Worm (Caenorhabditis elegans) whole organism, L2 larva: ENCODE data around the gene smcl-1.

ENCODE experiments used
- C34F6.9 ChIP-seq: fragments of 150-350 bp; optimal IDR thresholded peaks from 2 replicates; lab custom pipeline; 2014; ENCODE audit warnings: missing biosample characterization, missing genetic modification characterization
- F13H6.1 ChIP-seq: sonication (generic microtip); optimal IDR thresholded peaks from 2 replicates; lab custom pipeline; 2016; ENCODE audit warnings: missing genetic modification characterization, missing compliant biosample characterization
- Y55F3AM.14 ChIP-seq: fragments of 200-800 bp; sonication (Bioruptor generic); optimal IDR thresholded peaks from 2 replicates; lab custom pipeline; 2018; ENCODE audit warnings: mild to moderate bottlenecking, missing genetic modification characterization, missing compliant biosample characterization
- aly-2 ChIP-seq: fragments of 150-350 bp; optimal IDR thresholded peaks from 2 replicates; lab custom pipeline; 2014; ENCODE audit warnings: missing biosample characterization, missing genetic modification characterization
- ama-1 ChIP-seq: fragments of 150-350 bp; optimal IDR thresholded peaks from 2 replicates; lab custom pipeline; 2018; ENCODE audit warnings: inconsistent platforms
- blmp-1 ChIP-seq: sonication (generic microtip); optimal IDR thresholded peaks from 2 replicates; lab custom pipeline; 2017; ENCODE audit warnings: missing genetic modification characterization, mild to moderate bottlenecking, missing compliant biosample characterization, antibody characterized with exemption, moderate library complexity; ENCODE audit not compliant: insufficient read depth
- ceh-82 ChIP-seq: fragments of 150-350 bp; optimal IDR thresholded peaks from 2 replicates; lab custom pipeline; 2014; ENCODE audit warnings: missing biosample characterization, missing genetic modification characterization
- crh-2 ChIP-seq: sonication (generic microtip); optimal IDR thresholded peaks from 2 replicates; lab custom pipeline; 2017; ENCODE audit warnings: missing biosample characterization, missing genetic modification characterization
- dmd-4 ChIP-seq: sonication (generic microtip); optimal IDR thresholded peaks from 2 replicates; lab custom pipeline; 2017; ENCODE audit warnings: missing biosample characterization, missing genetic modification characterization
- egl-27 ChIP-seq: sonication (generic microtip); optimal IDR thresholded peaks from 3 replicates; lab custom pipeline; 2017; ENCODE audit warnings: missing biosample characterization, missing genetic modification reagents, missing genetic modification characterization
- elt-1 ChIP-seq: fragments of 150-350 bp; optimal IDR thresholded peaks from 2 replicates; lab custom pipeline; 2014; ENCODE audit warnings: missing biosample characterization, missing genetic modification characterization
- elt-3 ChIP-seq: sonication (generic microtip); optimal IDR thresholded peaks from 2 replicates; lab custom pipeline; 2017; ENCODE audit warnings: missing biosample characterization, missing genetic modification characterization
- fos-1 ChIP-seq: fragments of 150-350 bp; optimal IDR thresholded peaks from 2 replicates; lab custom pipeline; 2014; ENCODE audit warnings: missing biosample characterization, missing genetic modification characterization
- lin-39 ChIP-seq: fragments of 150-350 bp; optimal IDR thresholded peaks from 2 replicates; lab custom pipeline; 2014; ENCODE audit warnings: missing biosample characterization, missing genetic modification reagents, missing genetic modification characterization
- lsy-2 ChIP-seq, 2 experiments: fragments of 150-350 bp in 1 of 2; sonication (generic microtip) in 1 of 2; optimal IDR thresholded peaks; 2 replicates each; lab custom pipeline; 2014 to 2017; ENCODE audit warnings: missing biosample characterization in 2 of 2, missing genetic modification characterization in 2 of 2
- mab-5 ChIP-seq: fragments of 150-350 bp; optimal IDR thresholded peaks from 2 replicates; lab custom pipeline; 2014; ENCODE audit warnings: missing biosample characterization, missing genetic modification characterization
- mbf-1 ChIP-seq: sonication (generic microtip); optimal IDR thresholded peaks from 2 replicates; lab custom pipeline; 2017; ENCODE audit warnings: missing biosample characterization, missing genetic modification characterization
- mdl-1 ChIP-seq, 2 experiments: fragments of 150-350 bp in 1 of 2; sonication (generic microtip) in 1 of 2; optimal IDR thresholded peaks; 2 replicates each; lab custom pipeline; 2017; ENCODE audit warnings: missing biosample characterization in 2 of 2, missing genetic modification characterization in 2 of 2
- nhr-10 ChIP-seq: sonication (generic microtip); optimal IDR thresholded peaks from 2 replicates; lab custom pipeline; 2017; ENCODE audit warnings: missing biosample characterization, missing genetic modification characterization
- nhr-12 ChIP-seq: fragments of 150-350 bp; optimal IDR thresholded peaks from 2 replicates; lab custom pipeline; 2014; ENCODE audit warnings: missing biosample characterization, missing genetic modification characterization
- nhr-129 ChIP-seq: fragments of 150-350 bp; optimal IDR thresholded peaks from 2 replicates; lab custom pipeline; 2014; ENCODE audit warnings: missing biosample characterization, missing genetic modification characterization
- nhr-21 ChIP-seq: fragments of 150-350 bp; optimal IDR thresholded peaks from 2 replicates; lab custom pipeline; 2014; ENCODE audit warnings: missing biosample characterization, missing genetic modification characterization
- nhr-23 ChIP-seq: fragments of 150-350 bp; optimal IDR thresholded peaks from 2 replicates; lab custom pipeline; 2014; ENCODE audit warnings: missing biosample characterization, missing genetic modification reagents, missing genetic modification characterization
- nhr-237 ChIP-seq: fragments of 150-350 bp; optimal IDR thresholded peaks from 2 replicates; lab custom pipeline; 2014; ENCODE audit warnings: missing biosample characterization, missing genetic modification characterization
- nhr-25 ChIP-seq: fragments of 150-350 bp; sonication (generic microtip); optimal IDR thresholded peaks from 3 replicates; lab custom pipeline; 2014; ENCODE audit warnings: missing biosample characterization, missing genetic modification characterization
- peb-1 ChIP-seq: fragments of 150-350 bp; optimal IDR thresholded peaks from 2 replicates; lab custom pipeline; 2014; ENCODE audit warnings: missing biosample characterization, missing genetic modification characterization
- sem-4 ChIP-seq: fragments of 150-350 bp; optimal IDR thresholded peaks from 2 replicates; lab custom pipeline; 2014; ENCODE audit warnings: missing biosample characterization, missing genetic modification reagents, missing genetic modification characterization
- skn-1 ChIP-seq: sonication (generic microtip); optimal IDR thresholded peaks from 2 replicates; lab custom pipeline; 2017; ENCODE audit warnings: missing biosample characterization, missing genetic modification characterization
- sma-3 ChIP-seq: sonication (generic microtip); optimal IDR thresholded peaks from 2 replicates; lab custom pipeline; 2016; ENCODE audit warnings: missing genetic modification reagents, missing genetic modification characterization, missing compliant biosample characterization
- sma-9 ChIP-seq, 2 experiments: fragments of 150-350 bp in 1 of 2; sonication (generic microtip) in 1 of 2; optimal IDR thresholded peaks; 2 replicates each; lab custom pipeline; 2014 to 2016; ENCODE audit warnings: missing genetic modification characterization in 2 of 2, mild to moderate bottlenecking in 1 of 2, missing biosample characterization in 1 of 2, missing compliant biosample characterization in 1 of 2, missing genetic modification reagents in 1 of 2, moderate library complexity in 1 of 2
- snpc-4 ChIP-seq: fragments of 150-350 bp; optimal IDR thresholded peaks from 2 replicates; lab custom pipeline; 2014; ENCODE audit warnings: missing biosample characterization, missing genetic modification characterization
- unc-55 ChIP-seq: fragments of 150-350 bp; sonication (generic microtip); optimal IDR thresholded peaks from 3 replicates; lab custom pipeline; 2014; ENCODE audit warnings: missing biosample characterization, missing genetic modification reagents, missing genetic modification characterization
- unc-62 ChIP-seq: fragments of 150-350 bp; optimal IDR thresholded peaks from 2 replicates; lab custom pipeline; 2014; ENCODE audit warnings: missing biosample characterization, missing genetic modification reagents, missing genetic modification characterization
- zag-1 ChIP-seq: fragments of 150-350 bp; optimal IDR thresholded peaks from 2 replicates; lab custom pipeline; 2014; ENCODE audit warnings: missing biosample characterization, missing genetic modification characterization
- ztf-1 ChIP-seq: fragments of 200-800 bp; sonication (Bioruptor generic); conservative IDR thresholded peaks from 2 replicates; pipeline ENCODE4 v1.3.6; 2022; ENCODE audit warnings: missing genetic modification characterization, missing compliant biosample characterization
- ztf-11 ChIP-seq: sonication (generic microtip); optimal IDR thresholded peaks from 2 replicates; lab custom pipeline; 2017; ENCODE audit warnings: missing biosample characterization, missing genetic modification characterization
- ztf-4 ChIP-seq: fragments of 150-350 bp; optimal IDR thresholded peaks from 2 replicates; lab custom pipeline; 2014; ENCODE audit warnings: missing biosample characterization, missing genetic modification characterization

Gene smcl-1

DNA sequence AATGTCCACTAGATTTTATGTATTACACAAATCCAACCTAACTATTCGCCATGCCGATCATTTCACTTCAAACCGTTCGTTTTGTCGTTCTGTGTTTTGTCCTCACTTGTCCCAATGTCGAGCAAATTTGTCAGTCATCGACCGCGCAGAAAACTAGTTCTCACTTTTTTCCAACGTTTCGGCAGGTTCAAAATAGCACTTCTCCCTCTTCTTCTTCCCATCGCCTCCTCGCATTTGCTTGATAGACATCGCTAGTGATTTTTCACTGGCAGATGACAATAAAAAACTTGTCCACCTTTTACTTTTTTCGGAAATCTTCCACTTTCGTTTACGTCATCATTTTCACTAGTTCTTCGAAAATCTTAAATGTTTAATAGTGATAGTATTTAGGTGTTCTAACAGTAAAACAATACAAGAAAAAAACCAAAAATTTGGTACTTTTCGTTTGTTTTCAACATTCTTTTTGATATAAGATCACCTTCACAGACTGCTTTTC, 27.7 kb upstream of the smcl-1 start:
- TF ChIP-seq sem-4 (peak; percentile 40), blmp-1 (peak; percentile 95), sma-3 (GFP tag; lab: Kevin White, UChicago) (no peak), nhr-25 (tag; lab: Kevin White, UChicago) (peak; percentile 14), Y55F3AM.14 (GFP tag; lab: Kevin White, UChicago) (no peak)
- TF ChIP-seq, all 48 proteins: peak for 3

DNA sequence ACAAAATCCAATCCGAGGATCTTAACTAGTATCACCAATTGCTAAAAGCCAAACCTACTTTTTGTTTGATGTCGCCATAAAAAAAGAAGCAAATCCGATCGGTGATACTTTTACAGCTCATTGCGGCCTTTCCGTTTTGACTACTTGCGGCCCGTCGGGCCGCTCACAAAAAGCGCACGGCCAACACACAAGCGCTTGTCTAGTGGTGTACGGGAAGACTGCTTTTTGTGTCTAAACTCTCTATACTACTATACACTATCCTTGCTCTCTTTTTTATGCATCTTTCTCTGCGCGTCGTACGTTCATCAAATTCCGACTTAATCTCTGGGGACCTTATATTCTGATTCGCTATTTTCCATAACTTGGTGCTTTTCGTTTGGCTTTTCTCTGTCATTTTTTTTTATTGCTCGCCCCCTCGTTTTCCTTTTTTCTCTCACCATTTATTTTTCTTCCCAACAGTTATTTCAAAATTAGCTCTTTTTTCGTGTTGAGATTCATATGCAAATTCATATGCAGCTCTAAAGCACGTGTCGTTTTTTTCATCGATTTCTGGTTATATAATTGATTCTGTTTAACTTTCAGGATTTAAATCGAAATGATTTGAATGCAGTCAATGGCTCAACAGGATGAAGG, 26.6 kb upstream of the smcl-1 start, which contains the start of gene noca-2:
TSS of gene noca-2 (plus strand) at position 583 of the 633 bp plus-strand sequence.
- TF ChIP-seq lsy-2 (tag; optimal IDR thresholded peaks at IDR 0.05; lab: Kevin White, UChicago) (peak in 1 of 2 experiments; percentile 44), unc-55 (GFP tag; lab: Kevin White, UChicago) (peak; percentile 81), Y55F3AM.14 (GFP tag; lab: Kevin White, UChicago) (no peak), sem-4 (peak; percentile 3), lin-39 (tag; lab: Kevin White, UChicago) (no peak), nhr-237 (tag; lab: Kevin White, UChicago) (no peak), mab-5 (tag; lab: Kevin White, UChicago) (peak; percentile 76), F13H6.1 (tag; lab: Kevin White, UChicago) (peak; percentile 47), fos-1 (tag; lab: Kevin White, UChicago) (peak; percentile 15), nhr-129 (peak; percentile 6), egl-27 (peak; percentile 36), zag-1 (peak; percentile 55), sma-9 (GFP tag; optimal IDR thresholded peaks at IDR 0.05; lab: Kevin White, UChicago) (peak; percentile 67), sma-9 (tag; optimal IDR thresholded peaks at IDR 0.05; lab: Kevin White, UChicago) (no peak), crh-2 (tag; lab: Kevin White, UChicago) (peak; percentile 8), C34F6.9 (tag; lab: Kevin White, UChicago) (peak; percentile 75), mdl-1 (tag; optimal IDR thresholded peaks at IDR 0.05; lab: Kevin White, UChicago) (no peak)

DNA sequence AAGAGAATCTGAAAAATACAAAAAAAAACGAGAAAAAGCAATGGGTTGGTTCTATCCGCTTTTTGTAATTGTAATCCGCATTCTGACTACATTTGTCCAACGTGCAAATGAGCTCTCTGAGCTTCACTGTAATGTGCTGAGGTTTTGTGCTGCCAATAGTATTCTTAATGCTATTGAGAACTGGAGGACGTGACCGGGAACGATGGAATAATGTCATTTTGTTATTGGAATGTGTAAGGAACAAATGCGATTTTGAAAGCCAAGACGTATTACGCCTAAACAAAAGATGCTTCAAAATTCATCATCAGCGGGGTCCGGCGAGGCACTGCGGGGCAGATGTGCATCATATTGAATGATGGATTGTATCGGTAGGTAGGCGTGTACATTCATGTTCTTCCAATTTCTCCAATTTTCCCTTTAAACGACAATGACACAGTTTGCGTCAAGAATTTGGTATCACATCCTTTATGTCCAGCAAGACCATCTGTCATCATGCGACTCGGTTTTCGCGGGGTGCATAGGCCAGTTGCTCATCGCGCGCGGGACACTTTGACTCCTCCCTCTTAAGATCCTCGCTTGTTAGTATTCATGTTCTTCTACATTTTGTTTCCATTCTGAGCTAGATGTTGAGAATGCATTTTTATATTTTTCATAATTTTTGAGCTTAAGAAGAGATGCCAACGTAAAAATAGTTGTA, 20.1 kb upstream of the smcl-1 start:
- TF ChIP-seq mab-5 (tag; lab: Kevin White, UChicago): peak; percentile 7
- no peak for TF ChIP-seq unc-55 (GFP tag; lab: Kevin White, UChicago)

DNA sequence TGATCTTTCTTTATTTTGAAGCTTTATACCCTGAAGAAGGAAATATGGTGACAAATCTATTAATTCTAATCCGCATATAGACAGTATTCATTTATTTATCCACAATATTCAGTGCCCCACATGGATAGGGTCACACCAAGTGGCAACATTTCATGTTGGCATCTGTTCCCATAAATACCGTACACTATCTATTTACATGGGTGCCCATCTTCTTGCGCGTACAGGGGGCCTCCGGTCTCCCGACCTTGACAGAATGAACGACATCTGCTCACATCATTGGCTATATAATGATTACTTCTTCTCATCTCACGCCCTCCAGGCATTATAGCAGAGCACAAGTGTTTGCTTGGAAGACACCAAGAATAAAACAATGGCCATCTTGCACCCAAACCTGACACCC, 17.7 kb upstream of the smcl-1 start:
- TF ChIP-seq ztf-4 (tag; lab: Kevin White, UChicago): no peak
- no peak for TF ChIP-seq aly-2 (tag; lab: Kevin White, UChicago)
- no peak for TF ChIP-seq dmd-4 (tag; lab: Kevin White, UChicago)
- TF ChIP-seq elt-3 (tag; lab: Kevin White, UChicago): no peak
- no peak for TF ChIP-seq ztf-1 (GFP tag; lab: Robert Waterston, UW)
- no peak for TF ChIP-seq F13H6.1 (tag; lab: Kevin White, UChicago)
- TF ChIP-seq skn-1: no peak
- no peak for TF ChIP-seq ama-1 (lab: Kevin White, UChicago)
- TF ChIP-seq ztf-11 (tag; lab: Kevin White, UChicago): no peak
- TF ChIP-seq peb-1 (tag; lab: Kevin White, UChicago): no peak
- no peak for TF ChIP-seq C34F6.9 (tag; lab: Kevin White, UChicago)
- TF ChIP-seq nhr-23 (tag; lab: Kevin White, UChicago): no peak

DNA sequence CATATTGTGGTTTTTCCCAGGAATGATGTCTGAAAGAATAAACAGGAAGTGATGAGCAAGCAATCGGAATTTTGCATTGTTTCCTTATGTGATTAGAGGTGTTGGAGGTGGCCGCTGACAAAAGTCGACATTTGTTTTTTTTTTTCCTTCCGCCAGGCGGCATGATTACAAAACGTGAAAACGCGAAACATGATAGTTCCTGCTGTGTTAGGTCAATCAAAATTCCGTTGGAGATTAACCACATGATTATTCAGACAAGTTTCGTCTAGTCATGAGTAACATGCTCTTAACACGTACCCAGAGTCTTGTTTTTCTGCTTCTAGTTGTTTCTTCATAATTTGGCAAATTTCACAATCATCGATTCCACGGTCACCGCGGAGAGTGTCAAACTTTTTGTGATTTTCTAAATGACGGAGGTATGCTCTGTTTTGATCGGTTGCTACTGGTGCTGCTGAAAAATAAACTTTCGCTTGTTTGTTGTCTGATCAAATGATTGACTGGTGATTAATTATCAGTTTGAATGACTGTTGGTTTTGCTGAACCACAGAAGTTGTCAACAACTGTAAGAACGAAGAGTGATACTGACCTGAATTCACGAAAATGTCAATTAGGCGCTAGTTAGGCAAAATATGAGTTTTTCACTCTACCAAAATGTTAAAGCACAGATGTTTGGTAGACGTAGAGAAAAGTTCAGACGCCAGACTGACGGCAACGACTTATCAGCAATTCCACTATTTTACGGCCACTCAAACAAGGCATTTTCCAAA, 13.9 kb upstream of the smcl-1 start:
- no peak for TF ChIP-seq dmd-4 (tag; lab: Kevin White, UChicago)
- TF ChIP-seq nhr-25 (tag; lab: Kevin White, UChicago): no peak
- TF ChIP-seq unc-62 (GFP tag; lab: Kevin White, UChicago): no peak
- no peak for TF ChIP-seq mbf-1 (tag; lab: Kevin White, UChicago)
- TF ChIP-seq ztf-4 (tag; lab: Kevin White, UChicago): no peak
- no peak for TF ChIP-seq fos-1 (tag; lab: Kevin White, UChicago)
- no peak for TF ChIP-seq lsy-2 (tag; optimal IDR thresholded peaks at IDR 0.05; lab: Kevin White, UChicago)
- no peak for TF ChIP-seq snpc-4 (tag; lab: Kevin White, UChicago)
- no peak for TF ChIP-seq elt-1 (tag; lab: Kevin White, UChicago)
- TF ChIP-seq nhr-12 (tag; lab: Kevin White, UChicago): no peak
- TF ChIP-seq nhr-10 (tag; lab: Kevin White, UChicago): no peak
- TF ChIP-seq mab-5 (tag; lab: Kevin White, UChicago): no peak
- TF ChIP-seq nhr-21 (tag; lab: Kevin White, UChicago): no peak
- TF ChIP-seq elt-3 (tag; lab: Kevin White, UChicago): no peak
- TF ChIP-seq ceh-82 (tag; lab: Kevin White, UChicago): no peak
- TF ChIP-seq peb-1 (tag; lab: Kevin White, UChicago): no peak
- no peak for TF ChIP-seq lin-39 (tag; lab: Kevin White, UChicago)
- TF ChIP-seq sem-4: no peak
- no peak for TF ChIP-seq sma-3 (GFP tag; lab: Kevin White, UChicago)
- no peak for TF ChIP-seq unc-55 (GFP tag; lab: Kevin White, UChicago)
